Worm (Caenorhabditis elegans) whole organism, late embryonic: ENCODE measurements around the gene ZK792.4.

ENCODE experiments used
- ama-1 ChIP-seq: fragments of 150-350 bp; optimal IDR thresholded peaks from 2 replicates; lab custom pipeline; 2014
- ceh-9 ChIP-seq: sonication (generic microtip); optimal IDR thresholded peaks from 2 replicates; lab custom pipeline; 2016; ENCODE audit warnings: mild to moderate bottlenecking, missing genetic modification characterization, inconsistent platforms, missing compliant biosample characterization
- che-1 ChIP-seq: sonication (generic microtip); optimal IDR thresholded peaks from 2 replicates; lab custom pipeline; 2016; ENCODE audit warnings: mild to moderate bottlenecking, missing genetic modification characterization, missing compliant biosample characterization
- elt-4 ChIP-seq: sonication (generic microtip); optimal IDR thresholded peaks from 2 replicates; lab custom pipeline; 2016; ENCODE audit warnings: missing genetic modification characterization, missing compliant biosample characterization
- fkh-10 ChIP-seq: fragments of 150-350 bp; optimal IDR thresholded peaks from 2 replicates; lab custom pipeline; 2014; ENCODE audit warnings: missing biosample characterization, missing genetic modification reagents, missing genetic modification characterization
- hlh-6 ChIP-seq: sonication (generic microtip); optimal IDR thresholded peaks from 2 replicates; lab custom pipeline; 2016; ENCODE audit warnings: missing genotype, missing genetic modification characterization, missing compliant biosample characterization
- lim-6 ChIP-seq: sonication (generic microtip); optimal IDR thresholded peaks from 2 replicates; lab custom pipeline; 2016; ENCODE audit warnings: missing genetic modification characterization, missing compliant biosample characterization
- lin-11 ChIP-seq: fragments of 200-800 bp; sonication (Bioruptor generic); optimal IDR thresholded peaks from 2 replicates; lab custom pipeline; 2018; ENCODE audit warnings: mild to moderate bottlenecking, missing genetic modification characterization, missing compliant biosample characterization
- nhr-11 ChIP-seq: fragments of 150-350 bp; optimal IDR thresholded peaks from 2 replicates; lab custom pipeline; 2014; ENCODE audit warnings: missing biosample characterization, missing genetic modification characterization
- pha-4 ChIP-seq: fragments of 150-350 bp; optimal IDR thresholded peaks from 2 replicates; lab custom pipeline; 2018; ENCODE audit warnings: missing biosample characterization, missing genetic modification reagents, missing genetic modification characterization
- tbx-2 ChIP-seq: sonication (generic microtip); optimal IDR thresholded peaks from 2 replicates; lab custom pipeline; 2016; ENCODE audit warnings: missing genetic modification characterization, missing compliant biosample characterization
- ztf-16 ChIP-seq: sonication (generic microtip); optimal IDR thresholded peaks from 2 replicates; lab custom pipeline; 2017; ENCODE audit warnings: missing genetic modification characterization, missing compliant biosample characterization

DNA sequence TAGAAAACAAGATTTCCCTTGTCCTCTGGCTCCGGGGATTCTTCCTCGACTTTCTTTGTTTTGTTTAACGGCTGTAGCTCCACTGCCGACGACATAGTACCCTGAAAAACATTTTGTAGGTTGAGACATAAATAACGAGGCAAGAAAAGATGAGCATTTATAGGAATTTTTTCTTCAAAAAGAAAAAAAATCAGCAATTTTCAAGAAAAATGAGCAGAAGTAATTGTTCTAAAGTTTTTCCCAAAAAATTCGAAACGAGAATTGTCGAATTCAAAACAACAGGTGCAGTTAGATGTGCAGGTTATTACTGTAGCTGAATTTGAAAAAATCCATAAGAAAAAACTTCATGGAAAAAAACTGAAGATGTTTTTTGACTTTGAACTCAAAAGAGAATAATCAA, 26.4 kb downstream of the ZK792.4 start, which contains the start of gene ent-1:
- no peak for TF ChIP-seq nhr-11 (tag; lab: Kevin White, UChicago)
- TF ChIP-seq pha-4 (tag; lab: Kevin White, UChicago): no peak
- no peak for TF ChIP-seq lin-11 (tag; lab: Kevin White, UChicago)
- TF ChIP-seq che-1: no peak
- TF ChIP-seq fkh-10 (GFP tag; lab: Kevin White, UChicago): no peak
- no peak for TF ChIP-seq ama-1 (lab: Kevin White, UChicago)
- TF ChIP-seq tbx-2 (tag; lab: Kevin White, UChicago): no peak
- no peak for TF ChIP-seq ceh-9 (tag; lab: Kevin White, UChicago)
- no peak for TF ChIP-seq elt-4 (tag; lab: Kevin White, UChicago)
- TF ChIP-seq ztf-16 (tag; lab: Kevin White, UChicago): no peak
- TF ChIP-seq lim-6 (tag; lab: Kevin White, UChicago): no peak
- TF ChIP-seq hlh-6 (tag; lab: Kevin White, UChicago): no peak
